Worm (Caenorhabditis elegans): Measurements from ENCODE around the gene sre-35.

Gene sre-35

ce11 chrII:12459422-12459821, 6.8 kb upstream of the sre-35 start, which contains the start of gene tag-281 (continued):
- no peak for TF ChIP-seq hlh-6 (tag; optimal IDR thresholded peaks at IDR 0.05)
- no peak for TF ChIP-seq nhr-232 (tag; optimal IDR thresholded peaks at IDR 0.05)
- TF ChIP-seq K09A11.1 (tag; optimal IDR thresholded peaks at IDR 0.05; ENCODE audit: insufficient read depth) = no peak
- no peak for TF ChIP-seq nhr-11 (tag; optimal IDR thresholded peaks at IDR 0.05)
- peak; percentile 6 for TF ChIP-seq pax-1 (tag; optimal IDR thresholded peaks at IDR 0.05)
- no peak for TF ChIP-seq ceh-30 (tag; optimal IDR thresholded peaks at IDR 0.05)
- TF ChIP-seq eyg-1 (tag; optimal IDR thresholded peaks at IDR 0.05) = no peak
- TF ChIP-seq pha-2 (tag; optimal IDR thresholded peaks at IDR 0.05) = no peak
- TF ChIP-seq syd-9 (tag; optimal IDR thresholded peaks at IDR 0.05) = no peak
- no peak for TF ChIP-seq ceh-24 (tag; optimal IDR thresholded peaks at IDR 0.05)
- TF ChIP-seq che-1 (tag; optimal IDR thresholded peaks at IDR 0.05) = no peak
- TF ChIP-seq fkh-10 (GFP tag; optimal IDR thresholded peaks at IDR 0.05) = no peak

ce11 chrII:12457275-12457674, 4.6 kb upstream of the sre-35 start, which contains the start of gene sre-38:
Gene sre-38, plus strand, starts transcription at chrII:12457575.
- TF ChIP-seq tbx-7 (tag; optimal IDR thresholded peaks at IDR 0.05) (no peak), zip-5 (tag; optimal IDR thresholded peaks at IDR 0.05) (no peak)

- no peak for TF ChIP-seq dmd-4 (tag; optimal IDR thresholded peaks at IDR 0.05; ENCODE audit: borderline replicate concordance)
- no peak for TF ChIP-seq lin-11 (tag; optimal IDR thresholded peaks at IDR 0.05)
- no peak for TF ChIP-seq eyg-1 (tag; optimal IDR thresholded peaks at IDR 0.05)
- no peak for TF ChIP-seq ceh-6 (GFP tag; optimal IDR thresholded peaks at IDR 0.05)
- no peak for TF ChIP-seq hlh-13 (GFP tag; optimal IDR thresholded peaks at IDR 0.05)
- TF ChIP-seq tbx-7 (tag; optimal IDR thresholded peaks at IDR 0.05) = no peak
- no peak for TF ChIP-seq elt-4 (tag; optimal IDR thresholded peaks at IDR 0.05)
Measured at ce11 chrII:12456633-12457032, 4.0 kb upstream of the sre-35 start, which contains the start of gene sre-32. Gene sre-32, minus strand, starts transcription at chrII:12456733.

ce11 chrII:12449849-12450248, 2.8 kb downstream of the sre-35 start, which contains the start of gene sre-34:
Gene sre-34, plus strand, starts transcription at chrII:12450149.
- TF ChIP-seq elt-2 (tag; optimal IDR thresholded peaks at IDR 0.05) = no peak
- TF ChIP-seq ceh-9 (tag; optimal IDR thresholded peaks at IDR 0.05) = no peak
- no peak for TF ChIP-seq hlh-6 (tag; optimal IDR thresholded peaks at IDR 0.05)
- TF ChIP-seq hlh-13 (GFP tag; optimal IDR thresholded peaks at IDR 0.05) = no peak
- no peak for TF ChIP-seq pha-2 (tag; optimal IDR thresholded peaks at IDR 0.05)
- no peak for TF ChIP-seq lin-11 (tag; optimal IDR thresholded peaks at IDR 0.05)
- TF ChIP-seq pros-1 (tag; optimal IDR thresholded peaks at IDR 0.05) = no peak
- no peak for TF ChIP-seq ceh-22 (tag; optimal IDR thresholded peaks at IDR 0.05)
- no peak for TF ChIP-seq lim-6 (tag; optimal IDR thresholded peaks at IDR 0.05)
- no peak for TF ChIP-seq ceh-6 (GFP tag; optimal IDR thresholded peaks at IDR 0.05)
- no peak for TF ChIP-seq madf-2 (tag; optimal IDR thresholded peaks at IDR 0.05)
- TF ChIP-seq unc-42 (tag; optimal IDR thresholded peaks at IDR 0.05) = no peak
- TF ChIP-seq ceh-34 (tag; optimal IDR thresholded peaks at IDR 0.05) = no peak
- no peak for TF ChIP-seq ceh-2 (tag; optimal IDR thresholded peaks at IDR 0.05)
- no peak for TF ChIP-seq fkh-10 (GFP tag; optimal IDR thresholded peaks at IDR 0.05)
- no peak for TF ChIP-seq eyg-1 (tag; optimal IDR thresholded peaks at IDR 0.05)
- no peak for TF ChIP-seq C08G9.2 (tag; optimal IDR thresholded peaks at IDR 0.05)
- no peak for TF ChIP-seq nhr-11 (tag; optimal IDR thresholded peaks at IDR 0.05)

- no peak for TF ChIP-seq sox-2 (GFP tag; IDR thresholded peaks at IDR 0.05)
Measured at ce11 chrII:12448241-12448640, 4.4 kb downstream of the sre-35 start, which contains the start of gene srh-27. Gene srh-27, plus strand, starts transcription at chrII:12448541.

- TF ChIP-seq pha-2 (tag; optimal IDR thresholded peaks at IDR 0.05) = no peak
- no peak for TF ChIP-seq ttx-3 (tag; optimal IDR thresholded peaks at IDR 0.05)
- no peak for TF ChIP-seq pat-9 (tag; optimal IDR thresholded peaks at IDR 0.05)
- TF ChIP-seq eyg-1 (tag; optimal IDR thresholded peaks at IDR 0.05) = no peak
- TF ChIP-seq sox-4 (tag; optimal IDR thresholded peaks at IDR 0.05) = no peak
- TF ChIP-seq fkh-10 (GFP tag; optimal IDR thresholded peaks at IDR 0.05) = no peak
- no peak for TF ChIP-seq nfya-1 (tag; optimal IDR thresholded peaks at IDR 0.05)
- TF ChIP-seq ceh-9 (tag; optimal IDR thresholded peaks at IDR 0.05) = no peak
- no peak for TF ChIP-seq unc-55 (GFP tag; optimal IDR thresholded peaks at IDR 0.05)
- TF ChIP-seq hlh-30 (tag; optimal IDR thresholded peaks at IDR 0.05; ENCODE audit: insufficient read depth) = no peak
- TF ChIP-seq nhr-11 (tag; optimal IDR thresholded peaks at IDR 0.05) = no peak
- TF ChIP-seq hlh-8 (tag; optimal IDR thresholded peaks at IDR 0.05) = no peak
- no peak for TF ChIP-seq K09A11.1 (tag; optimal IDR thresholded peaks at IDR 0.05; ENCODE audit: insufficient read depth)
- no peak for TF ChIP-seq madf-2 (tag; optimal IDR thresholded peaks at IDR 0.05)
- TF ChIP-seq ref-2 (tag; optimal IDR thresholded peaks at IDR 0.05) = no peak
- TF ChIP-seq tbx-2 (tag; optimal IDR thresholded peaks at IDR 0.05) = no peak
- no peak for TF ChIP-seq ceh-34 (tag; optimal IDR thresholded peaks at IDR 0.05)
- no peak for TF ChIP-seq ceh-6 (GFP tag; optimal IDR thresholded peaks at IDR 0.05)
- TF ChIP-seq pax-1 (tag; optimal IDR thresholded peaks at IDR 0.05) = no peak
- no peak for TF ChIP-seq ceh-48 (tag; optimal IDR thresholded peaks at IDR 0.05)
Measured at ce11 chrII:12444679-12445376, 7.8 kb downstream of the sre-35 start, which contains the start of the genes W05H5.1 and pitr-6. Gene W05H5.1, minus strand, starts transcription at chrII:12444779. Gene pitr-6, plus strand, starts transcription at chrII:12445326.
